Worm (Caenorhabditis elegans) whole organism, L3 larva: ENCODE data around the gene swp-1.

Experiments used
- aly-2 ChIP-seq: fragments of 150-350 bp; optimal IDR thresholded peaks from 2 replicates; lab custom pipeline; 2014; ENCODE audit warnings: missing biosample characterization, missing genetic modification characterization
- fkh-10 ChIP-seq: sonication (generic microtip); optimal IDR thresholded peaks from 2 replicates; lab custom pipeline; 2017; ENCODE audit warnings: missing biosample characterization, missing genetic modification reagents, missing genetic modification characterization
- lin-15B ChIP-seq: fragments of 150-350 bp; optimal IDR thresholded peaks from 2 replicates; lab custom pipeline; 2014; ENCODE audit warnings: missing biosample characterization, missing genetic modification characterization
- nfya-1 ChIP-seq: sonication (generic microtip); optimal IDR thresholded peaks from 2 replicates; lab custom pipeline; 2017; ENCODE audit warnings: missing genetic modification characterization, mild to moderate bottlenecking, missing compliant biosample characterization, antibody characterized with exemption, moderate library complexity; ENCODE audit not compliant: insufficient read depth
- nhr-23 ChIP-seq: fragments of 150-350 bp; optimal IDR thresholded peaks from 2 replicates; lab custom pipeline; 2014; ENCODE audit warnings: missing biosample characterization, missing genetic modification reagents, missing genetic modification characterization
- nhr-237 ChIP-seq: fragments of 150-350 bp; optimal IDR thresholded peaks from 2 replicates; lab custom pipeline; 2014; ENCODE audit warnings: missing biosample characterization, missing genetic modification characterization
- nhr-77 ChIP-seq: fragments of 150-350 bp; optimal IDR thresholded peaks from 2 replicates; lab custom pipeline; 2014; ENCODE audit warnings: missing biosample characterization, missing genetic modification characterization
- snpc-4 ChIP-seq: fragments of 150-350 bp; optimal IDR thresholded peaks from 2 replicates; lab custom pipeline; 2014; ENCODE audit warnings: missing biosample characterization, missing genetic modification characterization
- zag-1 ChIP-seq: fragments of 150-350 bp; optimal IDR thresholded peaks from 2 replicates; lab custom pipeline; 2014; ENCODE audit warnings: missing biosample characterization, missing genetic modification characterization

- TF ChIP-seq aly-2 (no peak), nhr-77 (tag; lab: Kevin White, UChicago) (no peak), nhr-237 (tag; lab: Kevin White, UChicago) (no peak), nfya-1 (no peak), lin-15B (tag; lab: Kevin White, UChicago) (no peak), snpc-4 (no peak), fkh-10 (GFP tag; lab: Kevin White, UChicago) (no peak), nhr-23 (tag; lab: Kevin White, UChicago) (no peak), zag-1 (no peak)
Measured at ce11 chrIII:5674196-5674595, 31.1 kb downstream of the swp-1 start.
